Fruit fly (Drosophila melanogaster) Kc167 (cell line): ENCODE measurements around the gene stol.

Source experiments
- Myc ChIP-seq: fragments of >200 bp; optimal IDR thresholded peaks from 2 replicates; lab custom pipeline; 2017; ENCODE audit warnings: missing external identifiers
- Sin3A ChIP-seq: fragments of >200 bp; optimal IDR thresholded peaks from 2 replicates; lab custom pipeline; 2018; ENCODE audit warnings: missing external identifiers
- h ChIP-seq: fragments of >200 bp; optimal IDR thresholded peaks from 3 replicates; lab custom pipeline; 2018; ENCODE audit warnings: missing external identifiers
- insv ChIP-seq: fragments of >200 bp; optimal IDR thresholded peaks from 3 replicates; lab custom pipeline; 2018; ENCODE audit warnings: missing external identifiers
- psq ChIP-seq: fragments of >200 bp; optimal IDR thresholded peaks from 2 replicates; lab custom pipeline; 2017; ENCODE audit warnings: missing external identifiers
- ttk ChIP-seq: sonication (Bioruptor generic); optimal IDR thresholded peaks from 2 replicates; lab custom pipeline; 2017; ENCODE audit warnings: missing external identifiers

DNA sequence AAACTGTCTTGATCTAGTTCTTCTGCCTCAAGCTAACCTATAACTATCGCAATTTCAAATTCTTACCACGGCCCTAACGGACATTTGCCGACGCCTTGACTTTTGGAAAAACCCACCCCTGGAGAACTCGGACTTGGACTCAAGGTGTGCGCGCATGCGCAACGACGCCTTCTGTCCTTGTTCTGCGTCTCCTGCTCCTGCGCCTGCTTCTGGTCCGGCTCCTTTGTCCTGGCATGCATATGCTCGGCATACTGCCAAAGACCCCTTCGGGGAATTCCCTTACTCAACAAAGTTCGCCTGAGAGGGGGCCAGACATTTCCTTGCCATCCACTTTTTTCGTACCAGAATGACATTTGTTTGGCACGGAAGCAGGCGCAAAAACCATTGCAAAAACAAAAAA, 17.8 kb upstream of the stol start:
- TF ChIP-seq h (lab: Kevin White, UChicago) (no peak), Myc (lab: Kevin White, UChicago) (no peak), psq (no peak), insv (lab: Kevin White, UChicago) (no peak), Sin3A (lab: Kevin White, UChicago) (no peak), ttk (no peak)
